Worm (Caenorhabditis elegans) whole organism, L2 larva: ENCODE results near the gene Y105C5B.5.

ENCODE experiments used
- C34F6.9 ChIP-seq: fragments of 150-350 bp; optimal IDR thresholded peaks from 2 replicates; lab custom pipeline; 2014; ENCODE audit warnings: missing biosample characterization, missing genetic modification characterization
- R02D3.7 ChIP-seq: fragments of 150-350 bp; optimal IDR thresholded peaks from 2 replicates; lab custom pipeline; 2014; ENCODE audit warnings: missing biosample characterization, missing genetic modification characterization
- Y55F3AM.14 ChIP-seq: fragments of 200-800 bp; sonication (Bioruptor generic); optimal IDR thresholded peaks from 2 replicates; lab custom pipeline; 2018; ENCODE audit warnings: mild to moderate bottlenecking, missing genetic modification characterization, missing compliant biosample characterization
- ZK546.5 ChIP-seq: sonication (generic microtip); optimal IDR thresholded peaks from 2 replicates; lab custom pipeline; 2017; ENCODE audit warnings: missing biosample characterization, missing genetic modification characterization
- alr-1 ChIP-seq: fragments of 150-350 bp; optimal IDR thresholded peaks from 2 replicates; lab custom pipeline; 2014; ENCODE audit warnings: missing biosample characterization, missing genetic modification characterization
- aly-2 ChIP-seq: fragments of 150-350 bp; optimal IDR thresholded peaks from 2 replicates; lab custom pipeline; 2014; ENCODE audit warnings: missing biosample characterization, missing genetic modification characterization
- blmp-1 ChIP-seq: sonication (generic microtip); optimal IDR thresholded peaks from 2 replicates; lab custom pipeline; 2017; ENCODE audit warnings: missing genetic modification characterization, mild to moderate bottlenecking, missing compliant biosample characterization, antibody characterized with exemption, moderate library complexity; ENCODE audit not compliant: insufficient read depth
- ceh-82 ChIP-seq: fragments of 150-350 bp; optimal IDR thresholded peaks from 2 replicates; lab custom pipeline; 2014; ENCODE audit warnings: missing biosample characterization, missing genetic modification characterization
- crh-2 ChIP-seq: sonication (generic microtip); optimal IDR thresholded peaks from 2 replicates; lab custom pipeline; 2017; ENCODE audit warnings: missing biosample characterization, missing genetic modification characterization
- dmd-4 ChIP-seq: sonication (generic microtip); optimal IDR thresholded peaks from 2 replicates; lab custom pipeline; 2017; ENCODE audit warnings: missing biosample characterization, missing genetic modification characterization
- elt-3 ChIP-seq: sonication (generic microtip); optimal IDR thresholded peaks from 2 replicates; lab custom pipeline; 2017; ENCODE audit warnings: missing biosample characterization, missing genetic modification characterization
- fos-1 ChIP-seq: fragments of 150-350 bp; optimal IDR thresholded peaks from 2 replicates; lab custom pipeline; 2014; ENCODE audit warnings: missing biosample characterization, missing genetic modification characterization
- gmeb-1 ChIP-seq: fragments of 150-350 bp; optimal IDR thresholded peaks from 2 replicates; lab custom pipeline; 2014; ENCODE audit warnings: missing biosample characterization, missing genetic modification characterization
- lin-11 ChIP-seq: fragments of 150-350 bp; sonication (generic microtip); optimal IDR thresholded peaks from 2 replicates; lab custom pipeline; 2014; ENCODE audit warnings: missing biosample characterization, missing genetic modification characterization, inconsistent platforms, mixed read lengths
- lin-13 ChIP-seq: fragments of 150-350 bp; optimal IDR thresholded peaks from 2 replicates; lab custom pipeline; 2014; ENCODE audit warnings: missing biosample characterization, missing genetic modification reagents, missing genetic modification characterization
- lin-39 ChIP-seq: fragments of 150-350 bp; optimal IDR thresholded peaks from 2 replicates; lab custom pipeline; 2014; ENCODE audit warnings: missing biosample characterization, missing genetic modification reagents, missing genetic modification characterization
- lsy-2 ChIP-seq, 2 experiments: fragments of 150-350 bp in 1 of 2; sonication (generic microtip) in 1 of 2; optimal IDR thresholded peaks; 2 replicates each; lab custom pipeline; 2014 to 2017; ENCODE audit warnings: missing biosample characterization in 2 of 2, missing genetic modification characterization in 2 of 2
- mab-5 ChIP-seq: fragments of 150-350 bp; optimal IDR thresholded peaks from 2 replicates; lab custom pipeline; 2014; ENCODE audit warnings: missing biosample characterization, missing genetic modification characterization
- mbf-1 ChIP-seq: sonication (generic microtip); optimal IDR thresholded peaks from 2 replicates; lab custom pipeline; 2017; ENCODE audit warnings: missing biosample characterization, missing genetic modification characterization
- nhr-10 ChIP-seq: sonication (generic microtip); optimal IDR thresholded peaks from 2 replicates; lab custom pipeline; 2017; ENCODE audit warnings: missing biosample characterization, missing genetic modification characterization
- nhr-11 ChIP-seq: fragments of 150-350 bp; optimal IDR thresholded peaks from 2 replicates; lab custom pipeline; 2014; ENCODE audit warnings: missing biosample characterization, missing genetic modification characterization
- nhr-21 ChIP-seq: fragments of 150-350 bp; optimal IDR thresholded peaks from 2 replicates; lab custom pipeline; 2014; ENCODE audit warnings: missing biosample characterization, missing genetic modification characterization
- nhr-23 ChIP-seq: fragments of 150-350 bp; optimal IDR thresholded peaks from 2 replicates; lab custom pipeline; 2014; ENCODE audit warnings: missing biosample characterization, missing genetic modification reagents, missing genetic modification characterization
- nhr-25 ChIP-seq: fragments of 150-350 bp; sonication (generic microtip); optimal IDR thresholded peaks from 3 replicates; lab custom pipeline; 2014; ENCODE audit warnings: missing biosample characterization, missing genetic modification characterization
- nhr-6 ChIP-seq: fragments of 150-350 bp; optimal IDR thresholded peaks from 2 replicates; lab custom pipeline; 2014; ENCODE audit warnings: missing biosample characterization, missing genetic modification characterization
- nhr-77 ChIP-seq: fragments of 150-350 bp; optimal IDR thresholded peaks from 2 replicates; lab custom pipeline; 2014; ENCODE audit warnings: missing biosample characterization, missing genetic modification characterization
- peb-1 ChIP-seq: fragments of 150-350 bp; optimal IDR thresholded peaks from 2 replicates; lab custom pipeline; 2014; ENCODE audit warnings: missing biosample characterization, missing genetic modification characterization
- sma-3 ChIP-seq: sonication (generic microtip); optimal IDR thresholded peaks from 2 replicates; lab custom pipeline; 2016; ENCODE audit warnings: missing genetic modification reagents, missing genetic modification characterization, missing compliant biosample characterization
- sma-9 ChIP-seq, 2 experiments: fragments of 150-350 bp in 1 of 2; sonication (generic microtip) in 1 of 2; optimal IDR thresholded peaks; 2 replicates each; lab custom pipeline; 2014 to 2016; ENCODE audit warnings: missing genetic modification characterization in 2 of 2, mild to moderate bottlenecking in 1 of 2, missing biosample characterization in 1 of 2, missing compliant biosample characterization in 1 of 2, missing genetic modification reagents in 1 of 2, moderate library complexity in 1 of 2
- snpc-4 ChIP-seq: fragments of 150-350 bp; optimal IDR thresholded peaks from 2 replicates; lab custom pipeline; 2014; ENCODE audit warnings: missing biosample characterization, missing genetic modification characterization
- unc-39 ChIP-seq: fragments of 150-350 bp; optimal IDR thresholded peaks from 2 replicates; lab custom pipeline; 2014; ENCODE audit warnings: missing biosample characterization, missing genetic modification characterization
- unc-55 ChIP-seq: fragments of 150-350 bp; sonication (generic microtip); optimal IDR thresholded peaks from 3 replicates; lab custom pipeline; 2014; ENCODE audit warnings: missing biosample characterization, missing genetic modification reagents, missing genetic modification characterization
- ztf-1 ChIP-seq: fragments of 200-800 bp; sonication (Bioruptor generic); conservative IDR thresholded peaks from 2 replicates; pipeline ENCODE4 v1.3.6; 2022; ENCODE audit warnings: missing genetic modification characterization, missing compliant biosample characterization
- ztf-11 ChIP-seq: sonication (generic microtip); optimal IDR thresholded peaks from 2 replicates; lab custom pipeline; 2017; ENCODE audit warnings: missing biosample characterization, missing genetic modification characterization
- ztf-4 ChIP-seq: fragments of 150-350 bp; optimal IDR thresholded peaks from 2 replicates; lab custom pipeline; 2014; ENCODE audit warnings: missing biosample characterization, missing genetic modification characterization

The Y105C5B.5 gene

DNA sequence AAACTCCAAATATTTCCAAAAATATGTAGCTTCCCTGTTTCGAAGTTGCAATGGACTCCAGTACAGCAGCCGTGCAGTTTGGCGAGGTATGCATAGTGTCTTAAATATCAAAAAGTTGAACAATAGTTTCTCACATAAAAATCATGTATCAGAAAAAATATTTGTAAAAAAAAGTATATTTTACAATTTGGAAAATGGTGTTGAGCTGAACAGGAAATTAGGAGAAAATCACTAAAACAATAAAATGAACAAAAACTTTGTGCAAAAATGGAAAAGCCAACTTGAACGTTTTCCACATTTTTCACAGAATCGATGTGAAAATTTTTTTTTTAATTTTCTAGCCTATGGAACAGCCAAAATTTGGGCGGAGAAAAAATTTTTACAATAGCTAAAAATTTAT, 25.7 kb upstream of the Y105C5B.5 start, which contains the start of gene Y105C5B.8:
Y105C5B.8 (minus strand) TSS at position 101 of the 400 bp plus-strand sequence.
- no peak for TF ChIP-seq lin-11 (tag; lab: Kevin White, UChicago)
- TF ChIP-seq aly-2 (tag; lab: Kevin White, UChicago) = no peak
- no peak for TF ChIP-seq snpc-4 (tag; lab: Kevin White, UChicago)
- no peak for TF ChIP-seq ztf-1 (GFP tag; lab: Robert Waterston, UW)
- no peak for TF ChIP-seq mab-5 (tag; lab: Kevin White, UChicago)
- TF ChIP-seq lin-13 = no peak
- no peak for TF ChIP-seq ztf-11
- no peak for TF ChIP-seq sma-9 (GFP tag; optimal IDR thresholded peaks at IDR 0.05; lab: Kevin White, UChicago)
- no peak for TF ChIP-seq sma-9 (tag; optimal IDR thresholded peaks at IDR 0.05; lab: Kevin White, UChicago)
- no peak for TF ChIP-seq nhr-25 (tag; lab: Kevin White, UChicago)
- TF ChIP-seq mbf-1 (tag; lab: Kevin White, UChicago) = no peak
- no peak for TF ChIP-seq ceh-82
- no peak for TF ChIP-seq unc-55 (GFP tag; lab: Kevin White, UChicago)
- TF ChIP-seq R02D3.7 (tag; lab: Kevin White, UChicago) = no peak
- TF ChIP-seq lsy-2 (tag; optimal IDR thresholded peaks at IDR 0.05; lab: Kevin White, UChicago) = no peak
- no peak for TF ChIP-seq C34F6.9 (tag; lab: Kevin White, UChicago)

DNA sequence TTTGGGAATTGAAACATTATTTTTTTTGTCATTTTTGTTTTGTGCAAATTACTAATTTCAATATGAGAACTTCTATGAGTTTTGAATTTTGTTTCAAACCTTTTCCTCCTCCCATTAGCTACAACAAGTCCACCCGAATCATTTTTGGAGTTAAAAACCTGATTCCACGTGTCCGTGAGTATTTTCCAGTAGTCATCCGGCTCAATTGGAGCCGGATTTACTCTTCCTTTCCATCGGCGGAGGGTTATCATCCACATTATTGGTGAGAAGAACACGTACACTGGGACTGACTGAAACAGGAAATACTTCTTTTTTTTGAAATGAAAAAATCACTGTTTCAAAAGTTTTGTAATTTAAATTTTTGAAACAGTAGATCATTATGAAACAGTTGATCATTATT, 22.0 kb upstream of the Y105C5B.5 start:
- TF ChIP-seq dmd-4 (tag; lab: Kevin White, UChicago) = no peak
- TF ChIP-seq C34F6.9 (tag; lab: Kevin White, UChicago) = no peak
- no peak for TF ChIP-seq ZK546.5 (tag; lab: Kevin White, UChicago)
- TF ChIP-seq, all 48 proteins: peak for 0

DNA sequence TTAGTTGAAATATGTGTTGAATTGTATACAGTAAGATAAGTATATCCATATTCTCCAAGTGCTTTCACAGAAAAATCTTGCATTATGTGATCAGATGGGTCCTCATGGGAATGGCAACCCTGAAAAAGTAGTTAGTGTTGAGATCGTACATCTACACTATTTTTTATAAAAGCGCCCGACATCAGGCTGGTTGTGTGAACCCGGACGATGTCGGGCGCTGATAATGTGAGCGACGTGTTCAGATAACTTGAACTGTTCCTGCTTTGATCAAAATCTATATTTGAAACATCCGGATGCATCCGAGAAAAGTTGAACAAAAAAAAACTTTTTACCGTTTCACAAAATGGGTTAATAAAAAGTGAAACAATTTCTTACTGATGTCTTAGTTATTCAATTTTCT, 14.0 kb upstream of the Y105C5B.5 start:
- TF ChIP-seq sma-9 (GFP tag; optimal IDR thresholded peaks at IDR 0.05; lab: Kevin White, UChicago) (no peak), sma-9 (tag; optimal IDR thresholded peaks at IDR 0.05; lab: Kevin White, UChicago) (no peak), elt-3 (tag; lab: Kevin White, UChicago) (no peak), fos-1 (no peak), C34F6.9 (tag; lab: Kevin White, UChicago) (no peak), nhr-6 (no peak), blmp-1 (no peak), snpc-4 (tag; lab: Kevin White, UChicago) (no peak), peb-1 (no peak), lin-39 (no peak), ztf-4 (tag; lab: Kevin White, UChicago) (no peak), ZK546.5 (tag; lab: Kevin White, UChicago) (no peak), sma-3 (GFP tag; lab: Kevin White, UChicago) (no peak), aly-2 (tag; lab: Kevin White, UChicago) (no peak), unc-39 (tag; lab: Kevin White, UChicago) (no peak), lin-11 (tag; lab: Kevin White, UChicago) (no peak), gmeb-1 (no peak), Y55F3AM.14 (GFP tag; lab: Kevin White, UChicago) (no peak), nhr-23 (tag; lab: Kevin White, UChicago) (no peak)
- TF ChIP-seq, all 48 proteins: peak for 0

DNA sequence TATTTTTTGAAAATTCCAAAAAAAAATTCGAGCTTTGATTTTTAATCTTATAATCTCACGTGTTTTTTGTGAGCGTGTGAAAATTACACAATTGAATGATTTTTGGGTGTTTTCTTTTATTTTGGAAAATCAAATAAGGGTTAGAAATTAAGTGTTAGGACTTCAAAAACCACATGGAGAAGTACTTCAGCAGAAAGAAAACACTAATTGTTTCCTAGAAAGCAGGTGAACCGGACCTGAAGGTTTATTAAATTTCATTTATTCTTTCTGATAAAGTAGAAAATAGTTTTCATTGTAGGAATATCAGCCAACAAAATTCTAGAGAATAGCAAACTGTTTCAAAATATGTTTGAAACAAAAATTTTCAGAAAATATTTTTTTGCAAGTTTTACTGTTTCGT, 7.2 kb upstream of the Y105C5B.5 start:
- TF ChIP-seq nhr-10 (tag; lab: Kevin White, UChicago) (no peak), aly-2 (tag; lab: Kevin White, UChicago) (no peak), alr-1 (tag; lab: Kevin White, UChicago) (no peak), lin-13 (no peak), mbf-1 (tag; lab: Kevin White, UChicago) (no peak), nhr-77 (no peak), nhr-11 (no peak), crh-2 (tag; lab: Kevin White, UChicago) (no peak)

DNA sequence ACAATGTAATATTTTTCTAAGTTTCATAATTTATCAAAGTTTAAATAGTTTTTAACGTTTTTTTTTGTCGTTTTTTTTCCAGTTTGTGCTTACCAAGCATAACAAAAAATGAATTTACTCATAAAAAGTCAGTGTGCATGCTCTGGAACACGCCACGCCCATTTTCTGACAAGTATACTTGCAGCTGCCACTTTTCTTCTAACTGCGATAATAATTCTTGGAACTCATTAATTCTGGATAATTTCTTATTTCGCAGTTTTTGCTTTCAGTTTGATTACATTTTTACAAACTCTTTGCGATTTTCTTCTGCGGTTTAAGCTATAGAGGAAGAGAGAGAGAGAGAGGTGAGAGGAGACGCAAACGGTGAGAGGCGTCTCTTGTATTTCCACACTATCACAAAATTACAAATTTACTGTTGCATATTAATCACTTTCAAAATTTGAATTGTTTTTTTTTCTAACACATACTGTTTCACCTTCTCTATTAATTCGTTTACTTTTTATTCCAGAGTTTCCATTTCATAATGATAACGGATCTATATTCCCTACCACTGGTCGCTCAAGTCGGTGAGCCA, 5.1 kb upstream of the Y105C5B.5 start, which contains the start of gene srv-15:
srv-15 (plus strand) TSS at position 524 of the 574 bp plus-strand sequence.
- TF ChIP-seq nhr-25 (tag; lab: Kevin White, UChicago) (no peak), nhr-21 (tag; lab: Kevin White, UChicago) (peak; percentile 27), lsy-2 (tag; optimal IDR thresholded peaks at IDR 0.05; lab: Kevin White, UChicago) (peak in 1 of 2 experiments; percentile 2), fos-1 (no peak)
